Fruit fly (Drosophila melanogaster): ENCODE results near the gene CG43329.

The CG43329 gene

dm6 chr3L:22497594-22497993, 7.4 kb downstream of the CG43329 start:
- TF ChIP-seq CG7045 (GFP tag; optimal IDR thresholded peaks at IDR 0.05): no peak
- no peak for TF ChIP-seq ovo (GFP tag; optimal IDR thresholded peaks at IDR 0.05)
- TF ChIP-seq toe (GFP tag; optimal IDR thresholded peaks at IDR 0.05): no peak
- no peak for TF ChIP-seq tj (GFP tag; optimal IDR thresholded peaks at IDR 0.05)
- TF ChIP-seq CG1620 (GFP tag; optimal IDR thresholded peaks at IDR 0.05): no peak
- TF ChIP-seq cic (GFP tag; optimal IDR thresholded peaks at IDR 0.05): no peak
- TF ChIP-seq CG14711 (tag; optimal IDR thresholded peaks at IDR 0.05): no peak

DNA sequence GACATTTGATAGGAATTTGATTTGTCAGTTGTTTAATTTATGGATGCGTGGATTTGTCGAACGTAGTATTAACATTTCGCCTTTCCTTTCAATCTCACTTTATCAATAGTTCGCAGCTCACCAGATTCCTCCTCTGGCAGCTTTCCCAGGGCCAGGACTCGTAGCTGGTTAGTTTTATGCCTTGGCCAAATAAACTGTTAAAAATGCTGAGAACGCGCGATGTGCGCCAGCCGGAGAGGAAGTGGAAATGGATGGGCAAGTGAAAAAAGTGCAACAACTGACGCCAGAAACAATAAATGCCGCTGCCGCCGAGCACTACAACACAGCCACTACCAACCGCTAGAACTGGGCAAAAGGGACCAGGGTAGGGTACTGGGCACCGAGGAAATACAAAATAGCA, 21.6 kb downstream of the CG43329 start:
- TF ChIP-seq CG14711 (tag; optimal IDR thresholded peaks at IDR 0.05): no peak
- no peak for TF ChIP-seq Crg-1 (GFP tag; optimal IDR thresholded peaks at IDR 0.05)
- no peak for TF ChIP-seq CG5204 (GFP tag; optimal IDR thresholded peaks at IDR 0.05)
- TF ChIP-seq cnc (optimal IDR thresholded peaks at IDR 0.05): no peak
- no peak for TF ChIP-seq Mnt (GFP tag; optimal IDR thresholded peaks at IDR 0.05)
- TF ChIP-seq ovo (GFP tag; optimal IDR thresholded peaks at IDR 0.05): no peak
- no peak for TF ChIP-seq kay (GFP tag; ENCODE audit: borderline replicate concordance)
- TF ChIP-seq cic (GFP tag; optimal IDR thresholded peaks at IDR 0.05): no peak
- TF ChIP-seq toe (GFP tag; optimal IDR thresholded peaks at IDR 0.05): no peak
- no peak for TF ChIP-seq CG7101 (tag; optimal IDR thresholded peaks at IDR 0.05)
- TF ChIP-seq CG12768 (GFP tag; optimal IDR thresholded peaks at IDR 0.05): no peak
- no peak for TF ChIP-seq pad (GFP tag; optimal IDR thresholded peaks at IDR 0.05)
- TF ChIP-seq CG1620 (GFP tag; optimal IDR thresholded peaks at IDR 0.05): no peak
- TF ChIP-seq Hr96 (GFP tag; optimal IDR thresholded peaks at IDR 0.05): no peak
- TF ChIP-seq CG33017 (tag; optimal IDR thresholded peaks at IDR 0.05): no peak

- TF ChIP-seq ovo (GFP tag; optimal IDR thresholded peaks at IDR 0.05) (no peak), Crg-1 (GFP tag; optimal IDR thresholded peaks at IDR 0.05) (no peak), Clk (GFP tag; optimal IDR thresholded peaks at IDR 0.05) (no peak), tj (GFP tag; optimal IDR thresholded peaks at IDR 0.05) (peak; percentile 53), CG11617 (GFP tag; optimal IDR thresholded peaks at IDR 0.05) (no peak), kay (GFP tag; ENCODE audit: borderline replicate concordance) (no peak), cnc (optimal IDR thresholded peaks at IDR 0.05) (peak in 1 of 2 experiments; percentile 27), cic (GFP tag; optimal IDR thresholded peaks at IDR 0.05) (peak; percentile 1), toe (GFP tag; optimal IDR thresholded peaks at IDR 0.05) (no peak)
Observed at dm6 chr3L:22474081-22474845, 30.8 kb downstream of the CG43329 start, which contains the start of gene CG11425. CG11425 (plus strand) TSS chr3L:22474795.

DNA sequence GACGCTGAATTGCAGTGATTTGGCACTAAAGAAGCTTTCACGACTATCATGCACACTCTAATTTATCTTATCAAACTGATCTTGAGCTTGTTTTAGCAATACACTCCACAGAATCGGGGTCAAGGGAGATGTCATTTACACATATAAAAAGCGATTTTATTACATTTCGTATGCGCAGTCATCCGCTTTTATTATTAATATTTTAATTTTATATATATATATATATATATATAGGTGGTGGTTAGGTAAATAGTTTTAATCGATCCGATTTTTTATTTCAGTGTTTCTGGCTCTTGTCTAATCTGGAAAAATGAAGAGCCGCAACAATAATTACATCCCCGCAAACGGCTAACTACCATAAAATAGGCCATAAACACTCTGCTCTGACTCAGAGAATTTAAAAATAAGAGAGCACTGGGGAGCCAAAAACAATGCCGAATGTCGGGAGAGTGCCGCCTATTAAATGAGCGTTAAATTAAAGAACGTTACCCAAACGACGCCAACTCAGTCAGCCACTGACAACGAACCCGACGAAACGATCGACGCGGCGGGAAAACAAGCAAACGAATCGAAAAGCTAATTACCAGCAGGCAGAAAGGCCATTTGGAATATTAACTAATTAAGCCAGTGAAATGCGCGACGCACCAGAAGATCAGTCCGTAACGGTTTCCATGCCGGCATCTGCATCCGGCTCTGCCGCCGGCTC, 33.3 kb downstream of the CG43329 start:
- TF ChIP-seq CG33017 (tag; optimal IDR thresholded peaks at IDR 0.05): peak; percentile 85
- peak; percentile 88 for TF ChIP-seq CG11617 (GFP tag; optimal IDR thresholded peaks at IDR 0.05)
- peak; percentile 23 for TF ChIP-seq kay (GFP tag; ENCODE audit: borderline replicate concordance)
- TF ChIP-seq Crg-1 (GFP tag; optimal IDR thresholded peaks at IDR 0.05): no peak
- TF ChIP-seq bab1 (GFP tag; optimal IDR thresholded peaks at IDR 0.05): no peak
- no peak for TF ChIP-seq Mnt (GFP tag; optimal IDR thresholded peaks at IDR 0.05)
- TF ChIP-seq CG14711 (tag; optimal IDR thresholded peaks at IDR 0.05): peak; percentile 74
- peak in 1 of 2 experiments; percentile 51 for TF ChIP-seq cnc (optimal IDR thresholded peaks at IDR 0.05)
- TF ChIP-seq CG7045 (GFP tag; optimal IDR thresholded peaks at IDR 0.05): peak; percentile 68
- peak; percentile 42 for TF ChIP-seq tj (GFP tag; optimal IDR thresholded peaks at IDR 0.05)
- no peak for TF ChIP-seq toe (GFP tag; optimal IDR thresholded peaks at IDR 0.05)
- no peak for TF ChIP-seq CG5204 (GFP tag; optimal IDR thresholded peaks at IDR 0.05)
- TF ChIP-seq pad (GFP tag; optimal IDR thresholded peaks at IDR 0.05): peak; percentile 59
- peak; percentile 81 for TF ChIP-seq CG12768 (GFP tag; optimal IDR thresholded peaks at IDR 0.05)
- TF ChIP-seq ovo (GFP tag; optimal IDR thresholded peaks at IDR 0.05): no peak
- TF ChIP-seq CG7101 (tag; optimal IDR thresholded peaks at IDR 0.05): peak; percentile 83
- TF ChIP-seq CG1620 (GFP tag; optimal IDR thresholded peaks at IDR 0.05): no peak
- TF ChIP-seq Clk (GFP tag; optimal IDR thresholded peaks at IDR 0.05): peak; percentile 54
- no peak for TF ChIP-seq Hr96 (GFP tag; optimal IDR thresholded peaks at IDR 0.05)
- peak; percentile 3 for TF ChIP-seq cic (GFP tag; optimal IDR thresholded peaks at IDR 0.05)

DNA sequence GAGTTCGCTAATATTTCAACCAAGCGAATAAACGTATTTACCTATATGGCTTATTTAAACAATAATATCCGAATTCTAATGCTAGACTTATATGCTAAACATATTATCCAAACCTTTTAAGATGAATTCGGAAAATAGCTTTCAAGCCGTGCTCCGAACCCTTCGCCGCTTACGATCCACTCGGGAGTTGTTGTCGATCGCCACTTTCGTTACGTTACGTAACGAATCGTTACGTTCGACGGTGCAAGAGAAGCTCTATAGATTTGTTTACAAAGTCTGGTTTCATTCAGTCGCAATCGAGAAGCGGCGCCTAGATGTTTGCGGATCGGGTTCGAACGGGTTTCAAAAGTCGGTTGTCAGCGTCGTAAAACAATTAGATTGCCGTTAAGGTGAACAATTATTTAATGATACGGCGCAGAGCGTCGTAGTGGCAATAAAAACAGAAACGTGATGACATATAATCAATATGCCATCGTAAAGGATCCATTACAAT, 34.7 kb downstream of the CG43329 start, which contains the start of gene CG11426:
TSS of gene CG11426 (plus strand) at position 258 of the 493 bp plus-strand sequence.
- TF ChIP-seq pad (GFP tag; optimal IDR thresholded peaks at IDR 0.05) (no peak), CG5204 (GFP tag; optimal IDR thresholded peaks at IDR 0.05) (no peak), ovo (GFP tag; optimal IDR thresholded peaks at IDR 0.05) (no peak), CG11617 (GFP tag; optimal IDR thresholded peaks at IDR 0.05) (no peak), CG7101 (tag; optimal IDR thresholded peaks at IDR 0.05) (no peak), cic (GFP tag; optimal IDR thresholded peaks at IDR 0.05) (no peak), cnc (optimal IDR thresholded peaks at IDR 0.05) (no peak), CG7045 (GFP tag; optimal IDR thresholded peaks at IDR 0.05) (no peak), CG14711 (tag; optimal IDR thresholded peaks at IDR 0.05) (no peak), CG33017 (tag; optimal IDR thresholded peaks at IDR 0.05) (no peak), Mnt (GFP tag; optimal IDR thresholded peaks at IDR 0.05) (no peak)

DNA sequence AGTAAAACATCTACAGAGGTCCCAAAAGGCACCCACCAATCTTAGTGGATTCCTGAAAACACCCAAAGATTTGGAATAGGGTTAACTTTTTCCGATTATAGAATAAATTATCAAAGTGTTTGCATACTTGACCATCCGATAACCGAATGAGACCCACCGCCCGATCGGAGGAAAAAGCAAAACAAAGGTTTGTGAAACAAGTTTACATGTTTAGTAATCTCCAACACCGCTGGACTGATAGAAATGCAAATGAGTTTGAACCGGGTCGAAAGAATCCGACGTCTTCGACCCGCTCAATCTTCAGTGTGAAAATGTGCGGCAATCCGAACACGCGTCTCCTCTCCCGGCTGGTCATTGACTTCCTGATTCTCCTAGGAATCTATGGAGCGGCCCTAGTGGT, 36.5 kb downstream of the CG43329 start, which contains the start of gene CG11437:
TSS of gene CG11437 (plus strand) at position 301 of the 400 bp plus-strand sequence.
- TF ChIP-seq cic (GFP tag; optimal IDR thresholded peaks at IDR 0.05) (no peak), CG5204 (GFP tag; optimal IDR thresholded peaks at IDR 0.05) (no peak), Hr96 (GFP tag; optimal IDR thresholded peaks at IDR 0.05) (no peak), CG12768 (GFP tag; optimal IDR thresholded peaks at IDR 0.05) (no peak), CG33017 (tag; optimal IDR thresholded peaks at IDR 0.05) (no peak), toe (GFP tag; optimal IDR thresholded peaks at IDR 0.05) (no peak), CG14711 (tag; optimal IDR thresholded peaks at IDR 0.05) (no peak), CG7045 (GFP tag; optimal IDR thresholded peaks at IDR 0.05) (no peak), cnc (optimal IDR thresholded peaks at IDR 0.05) (no peak)

All from whole organism, adult.